Fruit fly (Drosophila melanogaster): ENCODE measurements around the gene CG4375.
A peak's percentile ranks its signal among the peaks of the same experiment; 100 is the strongest.

Gene CG4375

dm6 chr2L:1070332-1070731 lies 43.6 kb upstream of the CG4375 start (continued):
- TF ChIP-seq sob (GFP tag; IDR thresholded peaks at IDR 0.05) (no peak), vvl (GFP tag; IDR thresholded peaks at IDR 0.05) (peak; percentile 29; the same call in 1 of the 2 replicates), CG9932 (GFP tag; IDR thresholded peaks at IDR 0.05) (no peak), CG6854 (GFP tag; optimal IDR thresholded peaks at IDR 0.05) (no peak), Tbp (GFP tag; optimal IDR thresholded peaks at IDR 0.05) (no peak), luna (GFP tag; optimal IDR thresholded peaks at IDR 0.05) (no peak), dati (GFP tag; IDR thresholded peaks at IDR 0.05) (no peak), pzg (GFP tag; optimal IDR thresholded peaks at IDR 0.05) (no peak), lmd (GFP tag; IDR thresholded peaks at IDR 0.05) (peak; percentile 30; the same call in 1 of the 2 replicates), vnd (GFP tag; IDR thresholded peaks at IDR 0.05; ENCODE audit: partially characterized antibody) (no peak), Hsf (GFP tag; optimal IDR thresholded peaks at IDR 0.05) (peak; percentile 5), pros (GFP tag; optimal IDR thresholded peaks at IDR 0.05) (no peak), CG2712 (tag; optimal IDR thresholded peaks at IDR 0.05) (peak; percentile 60), CG14710 (tag; optimal IDR thresholded peaks at IDR 0.05) (peak; percentile 56), Abd-B (GFP tag; optimal IDR thresholded peaks at IDR 0.05) (peak; percentile 15), D19A (tag; optimal IDR thresholded peaks at IDR 0.05) (peak; percentile 1), cwo (GFP tag; optimal IDR thresholded peaks at IDR 0.05) (no peak), nau (GFP tag; optimal IDR thresholded peaks at IDR 0.05) (no peak), abd-A (tag; optimal IDR thresholded peaks at IDR 0.05) (no peak), CG6765 (GFP tag; optimal IDR thresholded peaks at IDR 0.05) (no peak), CG2120 (GFP tag; optimal IDR thresholded peaks at IDR 0.05) (no peak), amos (GFP tag; IDR thresholded peaks at IDR 0.05; ENCODE audit: partially characterized antibody) (no peak), phol (tag; optimal IDR thresholded peaks at IDR 0.05) (peak; percentile 58), CG17361 (GFP tag; IDR thresholded peaks at IDR 0.05) (0 out of 3 replicates have a peak, but pooled peaks have one; percentile 18), Rfx (GFP tag; IDR thresholded peaks at IDR 0.05) (no peak), maf-S (GFP tag; optimal IDR thresholded peaks at IDR 0.05) (no peak), NK7.1 (GFP tag; optimal IDR thresholded peaks at IDR 0.05) (no peak), ara (GFP tag; IDR thresholded peaks at IDR 0.05) (no peak), CG8388 (GFP tag; optimal IDR thresholded peaks at IDR 0.05) (peak; percentile 55), CG8089 (GFP tag; optimal IDR thresholded peaks at IDR 0.05) (no peak), Dll (GFP tag; IDR thresholded peaks at IDR 0.05; ENCODE audit: partially characterized antibody) (no peak), CG1647 (GFP tag; optimal IDR thresholded peaks at IDR 0.05) (no peak), Opbp (GFP tag; IDR thresholded peaks at IDR 0.05; ENCODE audit: partially characterized antibody) (no peak), Pdp1 (GFP tag; optimal IDR thresholded peaks at IDR 0.05) (no peak), ap (GFP tag; IDR thresholded peaks at IDR 0.05) (no peak), Doc2 (GFP tag; IDR thresholded peaks at IDR 0.05) (no peak), CG8944 (GFP tag; optimal IDR thresholded peaks at IDR 0.05) (no peak), eve (GFP tag; optimal IDR thresholded peaks at IDR 0.05) (no peak), NFAT (GFP tag; IDR thresholded peaks at IDR 0.05) (no peak), nerfin-1 (tag; optimal IDR thresholded peaks at IDR 0.05) (no peak), CG15601 (tag; optimal IDR thresholded peaks at IDR 0.05) (peak; percentile 32), TFAM (GFP tag; optimal IDR thresholded peaks at IDR 0.05) (no peak), NC2α (GFP tag; optimal IDR thresholded peaks at IDR 0.05) (no peak), CG34422 (GFP tag; IDR thresholded peaks at IDR 0.05) (no peak), CG18262 (tag; optimal IDR thresholded peaks at IDR 0.05) (peak; percentile 53), CG1792 (GFP tag; optimal IDR thresholded peaks at IDR 0.05) (no peak), lilli (GFP tag; optimal IDR thresholded peaks at IDR 0.05) (no peak), klu (GFP tag; IDR thresholded peaks at IDR 0.05) (no peak), scrt (GFP tag; optimal IDR thresholded peaks at IDR 0.05) (no peak), en (GFP tag; optimal IDR thresholded peaks at IDR 0.05) (no peak), CG18476 (GFP tag; optimal IDR thresholded peaks at IDR 0.05) (peak; percentile 13), CG17385 (GFP tag; optimal IDR thresholded peaks at IDR 0.05) (no peak)

Measured in whole organism, embryonic.